Worm (Caenorhabditis elegans): Measurements from ENCODE around the gene W04B5.3.

W04B5.3 gene

ce11 chrIII:2410925-2411450, 7.3 kb upstream of the W04B5.3 start, which contains the start of gene mrpl-30 (continued):
- no peak for TF ChIP-seq pha-2 (tag; optimal IDR thresholded peaks at IDR 0.05)

ce11 chrIII:2418981-2419380, 667 bp downstream of the W04B5.3 start:
- TF ChIP-seq ceh-22 (tag; optimal IDR thresholded peaks at IDR 0.05) (no peak), lim-6 (tag; optimal IDR thresholded peaks at IDR 0.05) (no peak), npax-4 (tag; optimal IDR thresholded peaks at IDR 0.05) (no peak), ref-2 (tag; optimal IDR thresholded peaks at IDR 0.05) (no peak), T23F11.4 (GFP tag; optimal IDR thresholded peaks at IDR 0.05) (no peak), eyg-1 (tag; optimal IDR thresholded peaks at IDR 0.05) (no peak), ceh-18 (tag; optimal IDR thresholded peaks at IDR 0.05) (no peak), unc-3 (GFP tag; conservative IDR thresholded peaks at IDR 0.05) (no peak), unc-3 (tag; optimal IDR thresholded peaks at IDR 0.05) (no peak), nhr-232 (tag; optimal IDR thresholded peaks at IDR 0.05) (no peak), unc-55 (GFP tag; optimal IDR thresholded peaks at IDR 0.05) (no peak), mec-3 (tag; optimal IDR thresholded peaks at IDR 0.05; ENCODE audit: borderline replicate concordance) (no peak), rnt-1 (tag; optimal IDR thresholded peaks at IDR 0.05) (no peak), zip-5 (tag; optimal IDR thresholded peaks at IDR 0.05) (no peak), ceh-31 (tag; optimal IDR thresholded peaks at IDR 0.05) (no peak), hlh-15 (tag; optimal IDR thresholded peaks at IDR 0.05) (no peak), nfya-1 (tag; optimal IDR thresholded peaks at IDR 0.05) (no peak), gmeb-2 (tag; optimal IDR thresholded peaks at IDR 0.05) (no peak), lin-11 (tag; optimal IDR thresholded peaks at IDR 0.05) (no peak)

- TF ChIP-seq ref-2 (tag; optimal IDR thresholded peaks at IDR 0.05) (no peak), ceh-48 (tag; optimal IDR thresholded peaks at IDR 0.05) (peak; percentile 59), sox-4 (tag; optimal IDR thresholded peaks at IDR 0.05) (no peak), eyg-1 (tag; optimal IDR thresholded peaks at IDR 0.05) (no peak), pha-2 (tag; optimal IDR thresholded peaks at IDR 0.05) (no peak)
These were observed 1.2 kb downstream of the W04B5.3 start for ce11 chrIII:2419504-2419903.

ce11 chrIII:2421226-2421625, 2.9 kb downstream of the W04B5.3 start:
- TF ChIP-seq unc-86 (tag; optimal IDR thresholded peaks at IDR 0.05): no peak
- no peak for TF ChIP-seq ceh-18 (tag; optimal IDR thresholded peaks at IDR 0.05)
- no peak for TF ChIP-seq eyg-1 (tag; optimal IDR thresholded peaks at IDR 0.05)
- TF ChIP-seq unc-55 (GFP tag; optimal IDR thresholded peaks at IDR 0.05): no peak
- TF ChIP-seq ceh-19 (GFP tag; optimal IDR thresholded peaks at IDR 0.05): no peak
- no peak for TF ChIP-seq dmd-4 (tag; optimal IDR thresholded peaks at IDR 0.05; ENCODE audit: borderline replicate concordance)
- no peak for TF ChIP-seq pqm-1 (tag; optimal IDR thresholded peaks at IDR 0.05)
- TF ChIP-seq dve-1 (tag; optimal IDR thresholded peaks at IDR 0.05): no peak
- no peak for TF ChIP-seq npax-4 (tag; optimal IDR thresholded peaks at IDR 0.05)
- TF ChIP-seq ceh-34 (tag; optimal IDR thresholded peaks at IDR 0.05): no peak
- TF ChIP-seq ceh-48 (tag; optimal IDR thresholded peaks at IDR 0.05): no peak
- no peak for TF ChIP-seq lim-6 (tag; optimal IDR thresholded peaks at IDR 0.05)
- TF ChIP-seq ceh-45 (GFP tag; IDR thresholded peaks at IDR 0.05): no peak

- TF ChIP-seq dve-1 (tag; optimal IDR thresholded peaks at IDR 0.05): no peak
- TF ChIP-seq ceh-48 (tag; optimal IDR thresholded peaks at IDR 0.05): peak; percentile 6
These were observed 5.3 kb downstream of the W04B5.3 start for ce11 chrIII:2423638-2424037.

- TF ChIP-seq che-1 (tag; optimal IDR thresholded peaks at IDR 0.05): no peak
- TF ChIP-seq pag-3 (tag; optimal IDR thresholded peaks at IDR 0.05; ENCODE audit: borderline replicate concordance): no peak
- TF ChIP-seq ceh-31 (tag; optimal IDR thresholded peaks at IDR 0.05): peak; percentile 7
- no peak for TF ChIP-seq ceh-2 (tag; optimal IDR thresholded peaks at IDR 0.05)
These were observed 6.5 kb downstream of the W04B5.3 start for ce11 chrIII:2424783-2425329.

All from whole organism, late embryonic.